Fruit fly (Drosophila melanogaster): ENCODE results near the gene CG10588.

DNA sequence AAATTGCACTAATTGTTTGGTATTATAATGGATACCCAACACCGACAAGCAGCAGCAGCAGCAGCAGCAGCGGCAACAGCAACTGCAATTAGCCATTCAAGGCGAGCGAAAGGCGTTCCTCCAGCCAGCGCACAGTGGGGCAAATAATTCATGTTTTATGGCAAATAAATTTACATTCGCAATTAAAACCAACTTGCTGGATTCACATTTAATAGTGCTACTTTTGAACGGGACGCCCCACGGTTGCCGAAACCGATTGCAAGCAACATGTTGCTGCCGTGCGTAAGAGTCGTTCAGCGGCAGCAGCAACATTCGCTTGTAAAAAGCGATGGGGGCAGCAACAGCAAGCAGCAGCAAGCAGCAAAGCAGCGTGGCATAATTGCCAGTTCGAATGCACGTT, 23.0 kb upstream of the CG10588 start:
- TF ChIP-seq Jarid2 (GFP tag; optimal IDR thresholded peaks at IDR 0.05) (no peak), CTCF (GFP tag; optimal IDR thresholded peaks at IDR 0.05) (no peak), CG11247 (GFP tag; IDR thresholded peaks at IDR 0.05) (no peak), Six4 (GFP tag; optimal IDR thresholded peaks at IDR 0.05) (no peak), sqz (GFP tag; optimal IDR thresholded peaks at IDR 0.05) (no peak), caup (GFP tag; optimal IDR thresholded peaks at IDR 0.05; ENCODE audit: severe bottlenecking) (no peak), Atf6 (GFP tag; IDR thresholded peaks at IDR 0.05) (no peak), CG12659 (GFP tag; optimal IDR thresholded peaks at IDR 0.05) (no peak), CG10565 (GFP tag; optimal IDR thresholded peaks at IDR 0.05) (no peak), CG2875 (GFP tag; optimal IDR thresholded peaks at IDR 0.05) (no peak), CG10209 (GFP tag; optimal IDR thresholded peaks at IDR 0.05) (no peak)

All from whole organism, embryonic.